Worm (Caenorhabditis elegans) whole organism, L1 larva: Measurements from ENCODE around the gene arrd-28.

Experiments
- C04F5.9 ChIP-seq: sonication (generic microtip); optimal IDR thresholded peaks from 2 replicates; lab custom pipeline; 2016; ENCODE audit warnings: missing genetic modification characterization, missing compliant biosample characterization
- aha-1 ChIP-seq: fragments of 150-350 bp; optimal IDR thresholded peaks from 2 replicates; lab custom pipeline; 2014; ENCODE audit warnings: missing biosample characterization, missing genetic modification characterization
- aly-2 ChIP-seq: fragments of 150-350 bp; optimal IDR thresholded peaks from 2 replicates; lab custom pipeline; 2014; ENCODE audit warnings: missing biosample characterization, missing genetic modification characterization
- blmp-1 ChIP-seq: fragments of 150-350 bp; optimal IDR thresholded peaks from 2 replicates; lab custom pipeline; 2014; ENCODE audit warnings: missing biosample characterization, missing genetic modification characterization
- ceh-82 ChIP-seq, 3 experiments: fragments of 150-350 bp in 1 of 3; sonication (generic microtip) in 2 of 3; optimal IDR thresholded peaks; 2 replicates each; lab custom pipeline; 2014 to 2017; ENCODE audit warnings: missing biosample characterization in 3 of 3, missing genetic modification characterization in 3 of 3
- ces-1 ChIP-seq: fragments of 150-350 bp; optimal IDR thresholded peaks from 2 replicates; lab custom pipeline; 2014; ENCODE audit warnings: missing biosample characterization, missing genetic modification reagents, missing genetic modification characterization
- dpl-1 ChIP-seq, 3 experiments: fragments of 150-350 bp in 2 of 3; sonication (generic microtip) in 1 of 3; optimal IDR thresholded peaks; 2 replicates each; lab custom pipeline; 2014 to 2017; ENCODE audit warnings: missing biosample characterization in 3 of 3, missing genetic modification characterization in 3 of 3, missing genetic modification reagents in 3 of 3
- dsc-1 ChIP-seq: sonication (generic microtip); optimal IDR thresholded peaks from 2 replicates; lab custom pipeline; 2016; ENCODE audit warnings: mild to moderate bottlenecking, missing genetic modification characterization, missing compliant biosample characterization
- efl-1 ChIP-seq, 4 experiments: fragments of 150-350 bp; optimal IDR thresholded peaks in 3 of 4; peaks in 1 of 4; 1 replicate in 1 of 4; 2 replicates in 3 of 4; lab custom pipeline; 2014; ENCODE audit warnings: missing biosample characterization in 2 of 4, missing genetic modification characterization in 2 of 4, missing genetic modification reagents in 2 of 4
- egl-13 ChIP-seq: sonication (generic microtip); optimal IDR thresholded peaks from 2 replicates; lab custom pipeline; 2016; ENCODE audit warnings: missing genotype, missing genetic modification reagents, missing genetic modification characterization, missing compliant biosample characterization
- egl-27 ChIP-seq, 2 experiments: fragments of 150-350 bp in 1 of 2; sonication (generic microtip); optimal IDR thresholded peaks; 3 replicates each; lab custom pipeline; 2017 to 2018; ENCODE audit warnings: missing biosample characterization in 2 of 2, missing genetic modification characterization in 2 of 2, missing genetic modification reagents in 2 of 2
- elt-2 ChIP-seq: sonication (generic microtip); optimal IDR thresholded peaks from 2 replicates; lab custom pipeline; 2016; ENCODE audit warnings: missing genetic modification characterization, mild to moderate bottlenecking, inconsistent platforms, missing compliant biosample characterization, missing genetic modification reagents
- elt-3 ChIP-seq, 6 experiments: fragments of 150-350 bp in 1 of 6; sonication (generic microtip); optimal IDR thresholded peaks; 2 replicates each; lab custom pipeline; 2017 to 2018; ENCODE audit warnings: missing biosample characterization in 6 of 6, missing genetic modification characterization in 6 of 6, inconsistent platforms in 1 of 6
- ets-5 ChIP-seq: fragments of 200-800 bp; sonication (Bioruptor generic); IDR thresholded peaks from 2 replicates; pipeline ENCODE4 v1.3.6; 2022; ENCODE audit warnings: missing genetic modification characterization, missing compliant biosample characterization
- fkh-10 ChIP-seq: sonication (generic microtip); optimal IDR thresholded peaks from 2 replicates; lab custom pipeline; 2017; ENCODE audit warnings: missing biosample characterization, missing genetic modification reagents, missing genetic modification characterization
- fkh-4 ChIP-seq: sonication (generic microtip); optimal IDR thresholded peaks from 2 replicates; lab custom pipeline; 2016; ENCODE audit warnings: missing compliant biosample characterization, missing genetic modification characterization, borderline replicate concordance
- fkh-8 ChIP-seq: sonication (generic microtip); optimal IDR thresholded peaks from 2 replicates; lab custom pipeline; 2016; ENCODE audit warnings: mild to moderate bottlenecking, missing genetic modification characterization, missing compliant biosample characterization
- irx-1 ChIP-seq: sonication (generic microtip); optimal IDR thresholded peaks from 2 replicates; lab custom pipeline; 2016; ENCODE audit warnings: missing genetic modification characterization, missing compliant biosample characterization
- isw-1 ChIP-seq: fragments of 200-800 bp; sonication (Bioruptor generic); IDR thresholded peaks from 2 replicates; pipeline ENCODE4 v1.3.6; 2022; ENCODE audit warnings: missing genetic modification characterization, missing compliant biosample characterization
- lin-13 ChIP-seq: fragments of 150-350 bp; optimal IDR thresholded peaks from 2 replicates; lab custom pipeline; 2014; ENCODE audit warnings: missing biosample characterization, missing genetic modification reagents, missing genetic modification characterization
- lin-14 ChIP-seq: fragments of 200-800 bp; sonication (Bioruptor generic); optimal IDR thresholded peaks from 2 replicates; lab custom pipeline; 2018; ENCODE audit warnings: mild to moderate bottlenecking, missing genetic modification characterization, moderate library complexity, missing compliant biosample characterization
- lin-15B ChIP-seq: fragments of 150-350 bp; sonication (generic microtip); optimal IDR thresholded peaks from 3 replicates; lab custom pipeline; 2014; ENCODE audit warnings: missing biosample characterization, missing genetic modification characterization
- mab-9 ChIP-seq: fragments of 200-800 bp; sonication (Bioruptor generic); IDR thresholded peaks from 2 replicates; pipeline ENCODE4 v1.3.6; 2022; ENCODE audit warnings: missing genetic modification reagents, missing genetic modification characterization, missing compliant biosample characterization
- mdl-1 ChIP-seq, 2 experiments: fragments of 150-350 bp; optimal IDR thresholded peaks; 2 replicates each; lab custom pipeline; 2014 to 2017; ENCODE audit warnings: missing biosample characterization in 2 of 2, missing genetic modification characterization in 2 of 2, inconsistent platforms in 1 of 2
- mef-2 ChIP-seq: fragments of 150-350 bp; optimal IDR thresholded peaks from 2 replicates; lab custom pipeline; 2014; ENCODE audit warnings: missing biosample characterization, missing genetic modification characterization
- mep-1 ChIP-seq: fragments of 150-350 bp; optimal IDR thresholded peaks from 2 replicates; lab custom pipeline; 2014; ENCODE audit warnings: missing biosample characterization, missing genetic modification characterization
- nhr-19 ChIP-seq: fragments of 200-800 bp; sonication (Bioruptor generic); conservative IDR thresholded peaks from 2 replicates; pipeline ENCODE4 v1.3.6; 2022; ENCODE audit warnings: missing genetic modification characterization, missing compliant biosample characterization
- nhr-20 ChIP-seq: sonication (generic microtip); optimal IDR thresholded peaks from 2 replicates; lab custom pipeline; 2016; ENCODE audit warnings: mild to moderate bottlenecking, missing genetic modification characterization, missing compliant biosample characterization
- nhr-47 ChIP-seq: sonication (generic microtip); optimal IDR thresholded peaks from 2 replicates; lab custom pipeline; 2016; ENCODE audit warnings: mild to moderate bottlenecking, missing genetic modification characterization, moderate library complexity, missing compliant biosample characterization
- nhr-71 ChIP-seq: sonication (generic microtip); optimal IDR thresholded peaks from 2 replicates; lab custom pipeline; 2016; ENCODE audit warnings: mild to moderate bottlenecking, missing genetic modification characterization, moderate library complexity, missing compliant biosample characterization
- nhr-77 ChIP-seq: fragments of 150-350 bp; optimal IDR thresholded peaks from 2 replicates; lab custom pipeline; 2014; ENCODE audit warnings: missing biosample characterization, missing genetic modification characterization
- nhr-85 ChIP-seq: sonication (generic microtip); peaks from one replicate; lab custom pipeline; 2016; ENCODE audit warnings: missing genetic modification characterization, inconsistent platforms, missing compliant biosample characterization
- nhr-90 ChIP-seq: sonication (generic microtip); optimal IDR thresholded peaks from 2 replicates; lab custom pipeline; 2016; ENCODE audit warnings: mild to moderate bottlenecking, missing genetic modification characterization, missing compliant biosample characterization; ENCODE audit not compliant: poor library complexity
- rnt-1 ChIP-seq: sonication (generic microtip); optimal IDR thresholded peaks from 2 replicates; lab custom pipeline; 2016; ENCODE audit warnings: mild to moderate bottlenecking, missing genetic modification characterization, moderate library complexity, missing compliant biosample characterization
- snu-23 ChIP-seq: sonication (generic microtip); optimal IDR thresholded peaks from 2 replicates; lab custom pipeline; 2016; ENCODE audit warnings: missing genetic modification characterization, missing compliant biosample characterization
- sptf-1 ChIP-seq: fragments of 150-350 bp; optimal IDR thresholded peaks from 2 replicates; lab custom pipeline; 2014; ENCODE audit warnings: missing biosample characterization, missing genetic modification characterization
- swsn-7 ChIP-seq: sonication (generic microtip); optimal IDR thresholded peaks from 2 replicates; lab custom pipeline; 2016; ENCODE audit warnings: missing genetic modification characterization, missing compliant biosample characterization
- tbx-2 ChIP-seq: sonication (generic microtip); optimal IDR thresholded peaks from 2 replicates; lab custom pipeline; 2016; ENCODE audit warnings: missing genetic modification characterization, missing compliant biosample characterization
- tlp-1 ChIP-seq: fragments of 150-350 bp; optimal IDR thresholded peaks from 2 replicates; lab custom pipeline; 2014; ENCODE audit warnings: missing biosample characterization, missing genetic modification characterization
- unc-30 ChIP-seq: sonication (generic microtip); optimal IDR thresholded peaks from 2 replicates; lab custom pipeline; 2017; ENCODE audit warnings: missing biosample characterization, missing genetic modification characterization
- vab-15 ChIP-seq: sonication (generic microtip); optimal IDR thresholded peaks from 2 replicates; lab custom pipeline; 2017; ENCODE audit warnings: missing genotype, mild to moderate bottlenecking, missing genetic modification characterization, missing compliant biosample characterization
- xbp-1 ChIP-seq: sonication (generic microtip); optimal IDR thresholded peaks from 2 replicates; lab custom pipeline; 2016; ENCODE audit warnings: missing genetic modification characterization, missing compliant biosample characterization
- ztf-11 ChIP-seq, 2 experiments: sonication (generic microtip); optimal IDR thresholded peaks; 2 replicates each; lab custom pipeline; 2016 to 2017; ENCODE audit warnings: missing genetic modification characterization in 2 of 2, missing biosample characterization in 1 of 2, missing compliant biosample characterization in 1 of 2

arrd-28 gene

DNA sequence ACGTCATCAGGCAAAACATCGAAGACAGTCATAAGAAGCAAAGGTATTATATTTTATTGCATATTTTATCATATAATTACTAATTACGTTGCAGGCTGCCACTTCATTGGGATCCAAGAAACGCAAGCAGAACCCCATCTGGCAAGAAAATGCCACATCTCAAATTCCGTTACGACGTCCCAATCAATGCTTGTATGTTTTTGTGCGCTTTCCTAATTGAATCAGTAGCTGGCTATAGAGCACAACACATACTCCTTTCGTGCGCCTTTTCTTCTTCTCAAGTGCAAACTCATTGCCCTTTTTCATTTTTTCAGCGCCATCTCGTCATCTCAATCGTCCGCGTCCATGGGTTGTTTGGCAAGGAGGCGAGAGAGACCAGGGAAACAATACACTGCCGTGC, 32.9 kb upstream of the arrd-28 start:
- no peak for TF ChIP-seq nhr-77
- TF ChIP-seq dsc-1 (tag; lab: Kevin White, UChicago) = no peak
- TF ChIP-seq nhr-71 (tag; lab: Kevin White, UChicago) = no peak
- no peak for TF ChIP-seq tlp-1 (tag; lab: Kevin White, UChicago)
- no peak for TF ChIP-seq elt-2 (tag; lab: Kevin White, UChicago)
- TF ChIP-seq nhr-90 (tag; lab: Kevin White, UChicago) = no peak
- peak; percentile 22 for TF ChIP-seq ces-1 (GFP tag; lab: Kevin White, UChicago)
- TF ChIP-seq egl-27 (tag; optimal IDR thresholded peaks at IDR 0.05; lab: Kevin White, UChicago) = no peak
- peak; percentile 43 for TF ChIP-seq lin-14 (GFP tag; lab: Kevin White, UChicago)

ce11 chrX:10154317-10154942, 29.4 kb upstream of the arrd-28 start, which contains the start of gene F09B9.5:
F09B9.5 (plus strand) TSS chrX:10154817.
- TF ChIP-seq ces-1 (GFP tag; lab: Kevin White, UChicago) (peak; percentile 59), isw-1 (GFP tag; lab: Robert Waterston, UW) (peak; percentile 12; the same call in 1 of the 2 replicates), fkh-4 (tag; lab: Kevin White, UChicago) (no peak), lin-14 (GFP tag; lab: Kevin White, UChicago) (peak; percentile 66), ceh-82 (tag; optimal IDR thresholded peaks at IDR 0.05; lab: Kevin White, UChicago) (peak in 2 of 3 experiments; percentile 13 to 32), efl-1 (optimal IDR thresholded peaks at IDR 0.05; lab: Kevin White, UChicago) (no peak), efl-1 (GFP tag; optimal IDR thresholded peaks at IDR 0.05 in 1 of 2; lab: Kevin White, UChicago) (peak in 1 of 2 experiments; percentile 43)
- TF ChIP-seq, all 84 proteins: peak for 5

- no peak for TF ChIP-seq lin-15B (tag; lab: Kevin White, UChicago)
- peak; percentile 50 for TF ChIP-seq lin-14 (GFP tag; lab: Kevin White, UChicago)
- no peak for TF ChIP-seq aha-1 (tag; lab: Kevin White, UChicago)
- TF ChIP-seq lin-13 = no peak
- TF ChIP-seq fkh-10 = peak; percentile 37
Measured at ce11 chrX:10155127-10155526, 28.7 kb upstream of the arrd-28 start.

- TF ChIP-seq dpl-1 (GFP tag; optimal IDR thresholded peaks at IDR 0.05; lab: Kevin White, UChicago) (peak in 2 of 3 experiments; percentile 22 to 25), nhr-71 (tag; lab: Kevin White, UChicago) (peak; percentile 78), nhr-77 (peak; percentile 28), nhr-19 (GFP tag; lab: Robert Waterston, UW) (peak; percentile 68), fkh-8 (tag; lab: Kevin White, UChicago) (peak; percentile 28), nhr-85 (peak; percentile 83), xbp-1 (tag; lab: Kevin White, UChicago) (peak; percentile 100), elt-3 (tag; optimal IDR thresholded peaks at IDR 0.05; lab: Kevin White, UChicago) (peak in 2 of 6 experiments; percentile 31 to 60), egl-27 (tag; optimal IDR thresholded peaks at IDR 0.05; lab: Kevin White, UChicago) (peak in 1 of 2 experiments; percentile 42), mab-9 (GFP tag; lab: Robert Waterston, UW) (no peak), unc-30 (tag; lab: Kevin White, UChicago) (no peak), C04F5.9 (tag; lab: Kevin White, UChicago) (no peak), aly-2 (no peak), nhr-47 (peak; percentile 52), isw-1 (GFP tag; lab: Robert Waterston, UW) (no peak), ceh-82 (tag; optimal IDR thresholded peaks at IDR 0.05; lab: Kevin White, UChicago) (peak in 2 of 3 experiments; percentile 33 to 66), snu-23 (GFP tag; lab: Kevin White, UChicago) (peak; percentile 82), sptf-1 (no peak), blmp-1 (tag; lab: Kevin White, UChicago) (peak; percentile 55), vab-15 (peak; percentile 37), tbx-2 (tag; lab: Kevin White, UChicago) (peak; percentile 66), ztf-11 (tag; optimal IDR thresholded peaks at IDR 0.05; lab: Kevin White, UChicago) (no peak), nhr-90 (tag; lab: Kevin White, UChicago) (no peak), rnt-1 (tag; lab: Kevin White, UChicago) (peak; percentile 82), mep-1 (peak; percentile 80), ets-5 (GFP tag; lab: Robert Waterston, UW) (no peak), mef-2 (tag; lab: Kevin White, UChicago) (peak; percentile 7), lin-14 (GFP tag; lab: Kevin White, UChicago) (peak; percentile 91), nhr-20 (tag; lab: Kevin White, UChicago) (peak; percentile 75), egl-13 (tag; lab: Kevin White, UChicago) (no peak), dsc-1 (tag; lab: Kevin White, UChicago) (peak; percentile 40), mdl-1 (tag; optimal IDR thresholded peaks at IDR 0.05; lab: Kevin White, UChicago) (peak in 1 of 2 experiments; percentile 76), irx-1 (tag; lab: Kevin White, UChicago) (no peak), swsn-7 (tag; lab: Kevin White, UChicago) (peak; percentile 57)
Measured at ce11 chrX:10158716-10159115, 25.1 kb upstream of the arrd-28 start, which contains the start of gene erd-2.1. erd-2.1 (minus strand) TSS chrX:10158829.
